Fruit fly (Drosophila melanogaster) whole organism, prepupa: ENCODE measurements around the gene Tm2.

Experiments
- CG15336 ChIP-seq: fragments of 200-800 bp; sonication (Bioruptor generic); IDR thresholded peaks from 2 replicates; pipeline ENCODE4 v1.3.6; 2022; ENCODE audit warnings: missing biosample characterization, missing genetic modification characterization
- CG8319 ChIP-seq: fragments of 200-800 bp; sonication (Bioruptor generic); optimal IDR thresholded peaks from 3 replicates; lab custom pipeline; 2016; ENCODE audit warnings: missing biosample characterization, missing genetic modification characterization
- Hr4 ChIP-seq: fragments of 200-800 bp; sonication (Bioruptor generic); optimal IDR thresholded peaks from 3 replicates; lab custom pipeline; 2016; ENCODE audit warnings: missing biosample characterization, missing genetic modification characterization
- Smox ChIP-seq: fragments of 200-800 bp; sonication (Bioruptor generic); optimal IDR thresholded peaks from 3 replicates; lab custom pipeline; 2016; ENCODE audit warnings: missing biosample characterization, missing genetic modification characterization
- Sox102F ChIP-seq: fragments of 200-800 bp; sonication (Bioruptor generic); optimal IDR thresholded peaks from 2 replicates; lab custom pipeline; 2016; ENCODE audit warnings: missing biosample characterization, mild to moderate bottlenecking, missing genetic modification characterization
- fd59A ChIP-seq: fragments of 200-800 bp; sonication (Bioruptor generic); optimal IDR thresholded peaks from 2 replicates; lab custom pipeline; 2017; ENCODE audit warnings: missing biosample characterization, mild to moderate bottlenecking, missing genetic modification characterization, missing genetic modification reagents
- lz ChIP-seq: fragments of 200-800 bp; sonication (Bioruptor generic); optimal IDR thresholded peaks from 3 replicates; lab custom pipeline; 2016; ENCODE audit warnings: missing biosample characterization, missing genetic modification characterization
- svp ChIP-seq: fragments of 200-800 bp; sonication (Bioruptor generic); peaks from one replicate; lab custom pipeline; 2016; ENCODE audit warnings: missing biosample characterization, missing genetic modification characterization

DNA sequence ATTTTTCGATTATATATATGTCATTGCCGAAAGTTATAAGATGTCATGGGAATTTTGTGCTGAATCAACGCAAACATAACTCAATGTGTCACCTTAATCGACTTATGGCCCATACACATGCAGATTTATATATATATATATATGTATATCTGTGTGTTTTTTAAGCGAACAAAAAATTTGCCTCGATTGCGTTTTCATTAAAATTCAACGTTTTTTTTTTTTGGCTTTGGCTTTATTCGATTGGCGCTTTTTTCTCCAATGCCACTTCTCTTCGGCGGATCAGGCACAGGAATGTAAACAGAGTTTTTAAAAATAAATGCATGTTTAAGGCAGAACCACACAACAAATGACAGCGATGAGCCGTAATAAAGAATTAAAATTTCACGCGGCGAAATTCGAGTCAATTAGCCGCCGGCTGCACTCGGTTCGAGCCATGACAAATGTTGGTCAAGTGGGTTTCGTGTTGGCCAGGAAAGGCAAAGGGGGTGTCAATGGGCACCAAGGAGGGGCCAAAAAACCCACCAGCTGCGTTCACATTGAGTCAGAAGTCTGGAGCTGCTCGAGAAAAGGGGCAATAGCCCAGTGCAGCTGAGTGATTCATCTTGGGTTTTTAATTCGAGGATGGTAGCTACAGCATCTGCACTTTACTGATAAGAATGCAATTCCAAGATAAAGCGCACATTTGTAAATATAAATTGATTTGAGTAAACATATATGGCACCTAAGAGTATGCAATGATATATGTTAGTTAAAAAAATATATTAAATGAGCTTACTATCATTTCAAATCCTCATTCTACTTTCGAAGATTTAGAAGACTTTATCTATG, 26.8 kb upstream of the Tm2 start:
- no peak for TF ChIP-seq CG15336 (GFP tag; lab: Robert Waterston, UW)
- TF ChIP-seq Hr4 (GFP tag; lab: Kevin White, UChicago), result no peak
- no peak for TF ChIP-seq fd59A
- TF ChIP-seq lz, result no peak
- no peak for TF ChIP-seq Sox102F (GFP tag; lab: Kevin White, UChicago)
- no peak for TF ChIP-seq CG8319 (GFP tag; lab: Kevin White, UChicago)
- peak; percentile 62 for TF ChIP-seq svp (GFP tag; lab: Kevin White, UChicago)
- TF ChIP-seq Smox (GFP tag; lab: Kevin White, UChicago), result no peak
